Worm (Caenorhabditis elegans) whole organism, young adult: ENCODE data around the gene F47G3.3.

Experiments used
- B0019.2 ChIP-seq: fragments of 200-800 bp; sonication (Bioruptor generic); conservative IDR thresholded peaks from 2 replicates; pipeline ENCODE4 v1.3.6; 2022; ENCODE audit warnings: missing genetic modification reagents, missing genetic modification characterization, missing compliant biosample characterization
- D2030.7 ChIP-seq: fragments of 200-800 bp; sonication (Bioruptor generic); IDR thresholded peaks from 2 replicates; pipeline ENCODE4 v1.3.6; 2022; ENCODE audit warnings: missing genetic modification reagents, missing genetic modification characterization, missing compliant biosample characterization
- F22D6.2 ChIP-seq: sonication (generic microtip); optimal IDR thresholded peaks from 2 replicates; lab custom pipeline; 2016; ENCODE audit warnings: mild to moderate bottlenecking, missing genetic modification characterization, missing compliant biosample characterization
- F49E8.2 ChIP-seq: sonication (generic microtip); optimal IDR thresholded peaks from 3 replicates; lab custom pipeline; 2017; ENCODE audit warnings: missing genetic modification characterization, mild to moderate bottlenecking, missing compliant biosample characterization, antibody characterized with exemption, moderate library complexity; ENCODE audit not compliant: insufficient read depth
- F52B5.7 ChIP-seq: sonication (generic microtip); optimal IDR thresholded peaks from 2 replicates; lab custom pipeline; 2016; ENCODE audit warnings: mild to moderate bottlenecking, missing genetic modification characterization, missing compliant biosample characterization
- F57C9.4 ChIP-seq: sonication (generic microtip); optimal IDR thresholded peaks from 2 replicates; lab custom pipeline; 2017; ENCODE audit warnings: mild to moderate bottlenecking, missing genetic modification characterization, missing compliant biosample characterization
- K11D2.4 ChIP-seq: fragments of 200-800 bp; sonication (Bioruptor generic); IDR thresholded peaks from 2 replicates; pipeline ENCODE4 v1.3.6; 2022; ENCODE audit warnings: missing genetic modification reagents, missing genetic modification characterization, missing compliant biosample characterization
- K12H6.12 ChIP-seq: fragments of 200-800 bp; sonication (Bioruptor generic); optimal IDR thresholded peaks from 2 replicates; lab custom pipeline; 2018; ENCODE audit warnings: mild to moderate bottlenecking, missing genetic modification characterization, missing compliant biosample characterization
- Y53G8AR.9 ChIP-seq: fragments of 200-800 bp; sonication (Bioruptor generic); conservative IDR thresholded peaks from 2 replicates; pipeline ENCODE4 v1.3.6; 2022; ENCODE audit warnings: missing genetic modification reagents, missing genetic modification characterization, missing compliant biosample characterization
- Y56A3A.18 ChIP-seq: fragments of 200-800 bp; sonication (Bioruptor generic); IDR thresholded peaks from 2 replicates; pipeline ENCODE4 v1.3.6; 2022; ENCODE audit warnings: missing genetic modification reagents, missing genetic modification characterization, missing compliant biosample characterization
- athp-1 ChIP-seq: sonication (generic microtip); optimal IDR thresholded peaks from 2 replicates; lab custom pipeline; 2017; ENCODE audit warnings: mild to moderate bottlenecking, missing genetic modification characterization, missing compliant biosample characterization
- attf-3 ChIP-seq: fragments of 200-800 bp; sonication (Bioruptor generic); conservative IDR thresholded peaks from 2 replicates; pipeline ENCODE4 v1.3.6; 2022; ENCODE audit warnings: missing genetic modification reagents, missing genetic modification characterization, missing compliant biosample characterization
- cebp-1 ChIP-seq, 2 experiments: fragments of 200-800 bp in 1 of 2; sonication (Bioruptor generic) in 1 of 2; sonication (generic microtip) in 1 of 2; IDR thresholded peaks in 1 of 2; optimal IDR thresholded peaks in 1 of 2; 2 replicates each; pipeline versions ENCODE4 v1.3.6 to Lab custom; 2017 to 2022; ENCODE audit warnings: missing compliant biosample characterization in 2 of 2, missing genetic modification characterization in 2 of 2, mild to moderate bottlenecking in 1 of 2, missing genetic modification reagents in 1 of 2, moderate library complexity in 1 of 2
- ceh-100 ChIP-seq: fragments of 200-800 bp; sonication (Bioruptor generic); IDR thresholded peaks from 2 replicates; pipeline ENCODE4 v1.3.6; 2022; ENCODE audit warnings: missing genetic modification reagents, missing genetic modification characterization, missing compliant biosample characterization
- ceh-91 ChIP-seq: fragments of 200-800 bp; sonication (Bioruptor generic); IDR thresholded peaks from 2 replicates; pipeline ENCODE4 v1.3.6; 2022; ENCODE audit warnings: missing genetic modification reagents, missing genetic modification characterization, missing compliant biosample characterization
- dox-1 ChIP-seq: fragments of 200-800 bp; sonication (Bioruptor generic); IDR thresholded peaks from 2 replicates; pipeline ENCODE4 v1.3.6; 2022; ENCODE audit warnings: missing genetic modification reagents, missing genetic modification characterization, missing compliant biosample characterization
- dpl-1 ChIP-seq: fragments of 150-350 bp; optimal IDR thresholded peaks from 2 replicates; lab custom pipeline; 2014; ENCODE audit warnings: missing biosample characterization, missing genetic modification reagents, missing genetic modification characterization
- efl-1 ChIP-seq: fragments of 150-350 bp; optimal IDR thresholded peaks from 2 replicates; lab custom pipeline; 2014; ENCODE audit warnings: missing biosample characterization, missing genetic modification reagents, missing genetic modification characterization
- egl-44 ChIP-seq: fragments of 200-800 bp; sonication (Bioruptor generic); IDR thresholded peaks from 2 replicates; pipeline ENCODE4 v1.3.6; 2022; ENCODE audit warnings: missing genetic modification reagents, missing genetic modification characterization, missing compliant biosample characterization
- ekl-4 ChIP-seq: fragments of 200-800 bp; sonication (Bioruptor generic); IDR thresholded peaks from 2 replicates; pipeline ENCODE4 v1.3.6; 2022; ENCODE audit warnings: missing genetic modification reagents, missing genetic modification characterization, missing compliant biosample characterization
- hmg-1.2 ChIP-seq: fragments of 200-800 bp; sonication (Bioruptor generic); IDR thresholded peaks from 2 replicates; pipeline ENCODE4 v1.3.6; 2022; ENCODE audit warnings: missing genetic modification reagents, missing genetic modification characterization, missing compliant biosample characterization
- hmg-20 ChIP-seq: fragments of 200-800 bp; sonication (Bioruptor generic); IDR thresholded peaks from 2 replicates; pipeline ENCODE4 v1.3.6; 2022; ENCODE audit warnings: missing genetic modification reagents, missing genetic modification characterization, missing compliant biosample characterization
- lag-1 ChIP-seq: fragments of 200-800 bp; sonication (Bioruptor generic); IDR thresholded peaks from 2 replicates; pipeline ENCODE4 v1.3.6; 2022; ENCODE audit warnings: missing genetic modification reagents, missing genetic modification characterization, missing compliant biosample characterization
- let-526 ChIP-seq: fragments of 200-800 bp; sonication (Bioruptor generic); IDR thresholded peaks from 2 replicates; pipeline ENCODE4 v1.3.6; 2022; ENCODE audit warnings: missing genetic modification reagents, missing genetic modification characterization, missing compliant biosample characterization
- lin-26 ChIP-seq: fragments of 200-800 bp; sonication (Bioruptor generic); IDR thresholded peaks from 2 replicates; pipeline ENCODE4 v1.3.6; 2022; ENCODE audit warnings: missing genetic modification reagents, missing genetic modification characterization, missing compliant biosample characterization
- lin-35 ChIP-seq, 3 experiments: fragments of 150-350 bp in 2 of 3; sonication (generic microtip) in 1 of 3; optimal IDR thresholded peaks; 2 replicates each; lab custom pipeline; 2014 to 2018; ENCODE audit warnings: missing biosample characterization in 3 of 3, missing genetic modification characterization in 3 of 3, missing genetic modification reagents in 3 of 3
- lin-40 ChIP-seq: sonication (generic microtip); optimal IDR thresholded peaks from 2 replicates; lab custom pipeline; 2016; ENCODE audit warnings: missing genetic modification characterization, mild to moderate bottlenecking, missing compliant biosample characterization, missing genotype, missing genetic modification reagents
- lin-54 ChIP-seq: fragments of 200-800 bp; sonication (Bioruptor generic); optimal IDR thresholded peaks from 2 replicates; lab custom pipeline; 2018; ENCODE audit warnings: mild to moderate bottlenecking, missing genetic modification characterization, missing compliant biosample characterization
- lsl-1 ChIP-seq: fragments of 200-800 bp; sonication (Bioruptor generic); optimal IDR thresholded peaks from 2 replicates; lab custom pipeline; 2018; ENCODE audit warnings: mild to moderate bottlenecking, missing genetic modification characterization, moderate library complexity, missing compliant biosample characterization
- madf-3 ChIP-seq: fragments of 200-800 bp; sonication (Bioruptor generic); IDR thresholded peaks from 2 replicates; pipeline ENCODE4 v1.3.6; 2022; ENCODE audit warnings: missing genetic modification reagents, missing genetic modification characterization, missing compliant biosample characterization
- mes-4 ChIP-seq: sonication (generic microtip); optimal IDR thresholded peaks from 2 replicates; lab custom pipeline; 2016; ENCODE audit warnings: missing genotype, missing genetic modification characterization, missing compliant biosample characterization
- nfya-1 ChIP-seq: sonication (generic microtip); optimal IDR thresholded peaks from 2 replicates; lab custom pipeline; 2017; ENCODE audit warnings: antibody characterized with exemption, missing compliant biosample characterization, missing genetic modification characterization, borderline replicate concordance; ENCODE audit not compliant: insufficient read depth
- nfyb-1 ChIP-seq: fragments of 200-800 bp; sonication (Bioruptor generic); IDR thresholded peaks from 2 replicates; pipeline ENCODE4 v1.3.6; 2022; ENCODE audit warnings: missing genetic modification reagents, missing genetic modification characterization, missing compliant biosample characterization
- nhr-80 ChIP-seq: sonication (generic microtip); optimal IDR thresholded peaks from 2 replicates; lab custom pipeline; 2016; ENCODE audit warnings: missing genetic modification characterization, missing compliant biosample characterization
- pbrm-1 ChIP-seq: fragments of 200-800 bp; sonication (Bioruptor generic); IDR thresholded peaks from 2 replicates; pipeline ENCODE4 v1.3.6; 2022; ENCODE audit warnings: missing genetic modification reagents, missing genetic modification characterization, missing compliant biosample characterization
- snpc-4 ChIP-seq, 5 experiments: fragments of 150-350 bp in 1 of 5; sonication (generic microtip) in 4 of 5; optimal IDR thresholded peaks; 2 replicates each; lab custom pipeline; 2014 to 2018; ENCODE audit warnings: missing genetic modification characterization in 5 of 5, missing biosample characterization in 3 of 5, antibody characterized with exemption in 2 of 5, mild to moderate bottlenecking in 2 of 5, missing compliant biosample characterization in 2 of 5, missing genotype in 2 of 5, moderate library complexity in 2 of 5, missing genetic modification reagents in 1 of 5
- somi-1 ChIP-seq: fragments of 200-800 bp; sonication (Bioruptor generic); optimal IDR thresholded peaks from 2 replicates; lab custom pipeline; 2018; ENCODE audit warnings: mild to moderate bottlenecking, missing genetic modification characterization, missing compliant biosample characterization
- sptf-2 ChIP-seq: fragments of 200-800 bp; sonication (Bioruptor generic); optimal IDR thresholded peaks from 2 replicates; lab custom pipeline; 2018; ENCODE audit warnings: mild to moderate bottlenecking, missing genetic modification characterization, missing compliant biosample characterization
- unc-130 ChIP-seq: sonication (generic microtip); optimal IDR thresholded peaks from 2 replicates; lab custom pipeline; 2016; ENCODE audit warnings: missing genetic modification reagents, missing genetic modification characterization, missing compliant biosample characterization
- zfh-2 ChIP-seq: fragments of 200-800 bp; sonication (Bioruptor generic); conservative IDR thresholded peaks from 2 replicates; pipeline ENCODE4 v1.3.6; 2022; ENCODE audit warnings: missing genetic modification reagents, missing genetic modification characterization, missing compliant biosample characterization

The F47G3.3 gene

ce11 chrX:2385453-2385852 lies 9.7 kb downstream of the F47G3.3 start, which contains the start of gene F47G3.1:
Gene F47G3.1, plus strand, starts transcription at chrX:2385753.
- TF ChIP-seq lin-40 (tag; lab: Kevin White, UChicago) (no peak), zfh-2 (GFP tag; lab: Robert Waterston, UW) (peak; percentile 45; the same call in 1 of the 2 replicates)

ce11 chrX:2386922-2387566 lies 11.3 kb downstream of the F47G3.3 start:
- TF ChIP-seq athp-1 (tag; lab: Kevin White, UChicago): no peak
- TF ChIP-seq nfyb-1 (GFP tag; lab: Robert Waterston, UW): 0 out of 2 replicates have a peak, but pooled peaks have one; percentile 15

- TF ChIP-seq lin-26 (GFP tag; lab: Robert Waterston, UW) (no peak), B0019.2 (GFP tag; lab: Robert Waterston, UW) (no peak), ceh-100 (GFP tag; lab: Robert Waterston, UW) (no peak), F22D6.2 (tag; lab: Kevin White, UChicago) (no peak), F49E8.2 (no peak), hmg-20 (GFP tag; lab: Robert Waterston, UW) (no peak), Y53G8AR.9 (no peak), K12H6.12 (tag; lab: Kevin White, UChicago) (no peak), sptf-2 (GFP tag; lab: Kevin White, UChicago) (no peak), egl-44 (GFP tag; lab: Robert Waterston, UW) (no peak), ceh-91 (GFP tag; lab: Robert Waterston, UW) (no peak), attf-3 (no peak), lin-35 (GFP tag; optimal IDR thresholded peaks at IDR 0.05; lab: Kevin White, UChicago) (no peak), lag-1 (no peak), ekl-4 (GFP tag; lab: Robert Waterston, UW) (no peak), cebp-1 (GFP tag; IDR thresholded peaks at IDR 0.05; lab: Robert Waterston, UW) (no peak), cebp-1 (tag; optimal IDR thresholded peaks at IDR 0.05; lab: Kevin White, UChicago) (no peak), let-526 (GFP tag; lab: Robert Waterston, UW) (no peak)
These were observed 19.2 kb downstream of the F47G3.3 start, which contains the start of gene C43H6.6 for ce11 chrX:2394983-2395382. Gene C43H6.6, plus strand, starts transcription at chrX:2395283.

- TF ChIP-seq nhr-80 (tag; lab: Kevin White, UChicago) (peak; percentile 52), D2030.7 (GFP tag; lab: Robert Waterston, UW) (no peak), unc-130 (GFP tag; lab: Kevin White, UChicago) (no peak), ceh-100 (GFP tag; lab: Robert Waterston, UW) (no peak), Y56A3A.18 (0 out of 2 replicates have a peak, but pooled peaks have one; percentile 70), dpl-1 (no peak), F57C9.4 (no peak), lsl-1 (GFP tag; lab: Kevin White, UChicago) (no peak), hmg-20 (GFP tag; lab: Robert Waterston, UW) (peak; percentile 24; the same call in 1 of the 2 replicates), efl-1 (GFP tag; lab: Kevin White, UChicago) (no peak), dox-1 (GFP tag; lab: Robert Waterston, UW) (0 out of 2 replicates have a peak, but pooled peaks have one; percentile 62), hmg-1.2 (GFP tag; lab: Robert Waterston, UW) (peak; percentile 97), attf-3 (no peak), somi-1 (GFP tag; lab: Kevin White, UChicago) (no peak), snpc-4 (GFP tag; optimal IDR thresholded peaks at IDR 0.05; lab: Kevin White, UChicago) (no peak), snpc-4 (tag; optimal IDR thresholded peaks at IDR 0.05; lab: Kevin White, UChicago) (peak in 1 of 4 experiments; percentile 7), madf-3 (GFP tag; lab: Robert Waterston, UW) (no peak), K12H6.12 (tag; lab: Kevin White, UChicago) (peak; percentile 27), ceh-91 (GFP tag; lab: Robert Waterston, UW) (no peak), pbrm-1 (no peak), nfya-1 (no peak), mes-4 (tag; lab: Kevin White, UChicago) (no peak), Y53G8AR.9 (no peak), K11D2.4 (GFP tag; lab: Robert Waterston, UW) (0 out of 2 replicates have a peak, but pooled peaks have one; percentile 40), F22D6.2 (tag; lab: Kevin White, UChicago) (no peak), F52B5.7 (tag; lab: Kevin White, UChicago) (no peak), lin-54 (no peak)
These were observed 26.1 kb downstream of the F47G3.3 start, which contains the start of gene dhhc-9 for ce11 chrX:2401883-2402282. Gene dhhc-9, minus strand, starts transcription at chrX:2402036.
